Fruit fly (Drosophila melanogaster) whole organism, adult: Measurements from ENCODE around the gene Zip71B.

Experiments
- CG11617 ChIP-seq: fragments of 200-800 bp; sonication (Bioruptor generic); optimal IDR thresholded peaks from 2 replicates; lab custom pipeline; 2017; ENCODE audit warnings: mild to moderate bottlenecking, missing biosample characterization, missing genetic modification reagents, missing genetic modification characterization
- CG12768 ChIP-seq: fragments of 200-800 bp; sonication (Bioruptor generic); optimal IDR thresholded peaks from 2 replicates; lab custom pipeline; 2017; ENCODE audit warnings: missing biosample characterization, missing genetic modification characterization, mild to moderate bottlenecking, moderate library complexity, missing genetic modification reagents
- CG14711 ChIP-seq: fragments of 200-800 bp; sonication (Bioruptor generic); optimal IDR thresholded peaks from 2 replicates; lab custom pipeline; 2018; ENCODE audit warnings: missing biosample characterization, mild to moderate bottlenecking, missing genetic modification characterization, moderate library complexity
- CG1620 ChIP-seq: fragments of 200-800 bp; sonication (Bioruptor generic); optimal IDR thresholded peaks from 2 replicates; lab custom pipeline; 2016; ENCODE audit warnings: missing biosample characterization, missing genetic modification characterization
- CG33017 ChIP-seq: fragments of 200-800 bp; sonication (Bioruptor generic); optimal IDR thresholded peaks from 2 replicates; lab custom pipeline; 2018; ENCODE audit warnings: missing biosample characterization, mild to moderate bottlenecking, missing genetic modification characterization, moderate library complexity
- CG5204 ChIP-seq: fragments of 200-800 bp; sonication (Bioruptor generic); optimal IDR thresholded peaks from 2 replicates; lab custom pipeline; 2016; ENCODE audit warnings: missing biosample characterization, missing genetic modification characterization
- CG7045 ChIP-seq: fragments of 200-800 bp; sonication (Bioruptor generic); optimal IDR thresholded peaks from 2 replicates; lab custom pipeline; 2017; ENCODE audit warnings: missing biosample characterization, mild to moderate bottlenecking, missing genetic modification characterization
- CG7101 ChIP-seq: fragments of 200-800 bp; sonication (Bioruptor generic); optimal IDR thresholded peaks from 2 replicates; lab custom pipeline; 2018; ENCODE audit warnings: missing biosample characterization, mild to moderate bottlenecking, missing genetic modification characterization, moderate library complexity
- Clk ChIP-seq: fragments of 200-800 bp; sonication (Bioruptor generic); optimal IDR thresholded peaks from 2 replicates; lab custom pipeline; 2017; ENCODE audit warnings: missing biosample characterization, missing genetic modification characterization
- Crg-1 ChIP-seq: fragments of 200-800 bp; sonication (Bioruptor generic); optimal IDR thresholded peaks from 2 replicates; lab custom pipeline; 2016; ENCODE audit warnings: missing biosample characterization, missing genetic modification characterization
- Hr96 ChIP-seq: fragments of 200-800 bp; sonication (Bioruptor generic); optimal IDR thresholded peaks from 2 replicates; lab custom pipeline; 2016; ENCODE audit warnings: missing biosample characterization, missing genetic modification characterization
- Mnt ChIP-seq: fragments of 200-800 bp; sonication (Bioruptor generic); optimal IDR thresholded peaks from 2 replicates; lab custom pipeline; 2016; ENCODE audit warnings: missing biosample characterization, mild to moderate bottlenecking, missing genetic modification characterization
- bab1 ChIP-seq: fragments of 200-800 bp; sonication (Bioruptor generic); optimal IDR thresholded peaks from 3 replicates; lab custom pipeline; 2019; ENCODE audit warnings: missing biosample characterization, mild to moderate bottlenecking, missing genetic modification characterization, moderate library complexity
- cic ChIP-seq: fragments of 200-800 bp; sonication (Bioruptor generic); optimal IDR thresholded peaks from 2 replicates; lab custom pipeline; 2017; ENCODE audit warnings: missing biosample characterization, mild to moderate bottlenecking, missing genetic modification characterization, moderate library complexity
- cnc ChIP-seq, 2 experiments: fragments of >200 bp; optimal IDR thresholded peaks; 2 replicates each; lab custom pipeline; 2017
- kay ChIP-seq: fragments of 200-800 bp; sonication (Bioruptor generic); peaks from one replicate; lab custom pipeline; 2016; ENCODE audit warnings: missing biosample characterization, missing genetic modification characterization, borderline replicate concordance
- ovo ChIP-seq: fragments of 200-800 bp; sonication (Bioruptor generic); optimal IDR thresholded peaks from 2 replicates; lab custom pipeline; 2016; ENCODE audit warnings: missing biosample characterization, missing genetic modification characterization
- pad ChIP-seq: fragments of 200-800 bp; sonication (Bioruptor generic); optimal IDR thresholded peaks from 3 replicates; lab custom pipeline; 2017; ENCODE audit warnings: missing biosample characterization, missing genetic modification characterization, mild to moderate bottlenecking, moderate library complexity, missing genetic modification reagents
- tj ChIP-seq: fragments of 200-800 bp; sonication (Bioruptor generic); optimal IDR thresholded peaks from 3 replicates; lab custom pipeline; 2017; ENCODE audit warnings: missing biosample characterization, mild to moderate bottlenecking, missing genetic modification characterization, moderate library complexity
- toe ChIP-seq: fragments of 200-800 bp; sonication (Bioruptor generic); optimal IDR thresholded peaks from 2 replicates; lab custom pipeline; 2016; ENCODE audit warnings: missing biosample characterization, missing genetic modification characterization

Zip71B gene

DNA sequence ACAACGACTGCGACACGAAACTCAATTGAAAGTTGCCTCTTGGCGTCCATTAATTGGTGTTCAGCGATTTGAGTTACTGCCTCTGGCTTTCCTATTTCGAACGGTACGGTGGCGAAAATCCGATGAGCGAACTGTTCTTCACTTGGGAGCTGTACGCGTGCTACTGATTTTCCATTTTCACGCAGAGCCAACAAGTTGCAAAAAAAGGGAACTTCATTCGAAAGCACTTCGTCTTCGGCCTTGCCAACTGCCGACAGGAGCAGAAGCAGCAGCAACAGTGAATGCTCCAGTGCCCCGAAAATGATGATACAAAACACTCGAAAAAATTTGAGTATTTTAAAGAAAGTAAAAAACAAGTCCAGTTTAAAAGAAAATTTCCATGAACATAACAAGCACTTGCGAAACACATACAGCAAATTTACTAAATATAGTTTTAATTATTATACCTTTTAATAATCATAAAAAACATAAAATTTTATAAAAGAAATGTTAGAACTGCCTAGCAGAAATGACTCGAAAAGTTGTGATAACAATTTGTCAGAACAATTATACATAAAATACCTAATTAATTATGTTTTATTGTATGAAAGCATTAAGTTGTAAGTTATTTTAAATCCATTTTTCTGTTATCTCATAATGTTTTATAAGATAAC is 42.1 kb downstream of the Zip71B start:
- no peak for TF ChIP-seq Crg-1 (GFP tag; lab: Kevin White, UChicago)
- no peak for TF ChIP-seq ovo (GFP tag; lab: Kevin White, UChicago)
- no peak for TF ChIP-seq CG12768 (GFP tag; lab: Kevin White, UChicago)
- TF ChIP-seq pad (GFP tag; lab: Kevin White, UChicago): no peak
- no peak for TF ChIP-seq bab1 (GFP tag; lab: Kevin White, UChicago)
- no peak for TF ChIP-seq tj

DNA sequence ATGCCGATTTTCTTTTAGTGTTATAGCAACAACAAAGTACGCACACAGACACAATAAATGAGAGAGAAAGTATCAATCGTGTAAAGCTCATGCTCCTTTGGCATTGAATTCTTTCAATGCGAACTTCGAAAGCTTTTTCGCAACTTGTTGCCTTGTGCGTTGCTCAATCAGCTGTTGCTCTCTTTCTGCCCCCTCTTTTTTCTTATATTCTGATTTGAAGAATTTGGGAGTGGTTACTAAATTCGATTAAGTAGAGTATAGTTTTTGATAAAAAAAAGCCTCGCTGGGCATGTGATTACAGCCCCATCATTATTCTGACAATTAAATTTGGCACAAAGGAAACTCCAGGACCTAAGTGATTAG is 42.6 kb downstream of the Zip71B start:
- TF ChIP-seq toe (no peak), Hr96 (GFP tag; lab: Kevin White, UChicago) (no peak), kay (GFP tag; lab: Kevin White, UChicago) (no peak), CG7101 (tag; lab: Kevin White, UChicago) (no peak)

dm6 chr3L:15035585-15035984 is 43.5 kb downstream of the Zip71B start:
- no peak for TF ChIP-seq bab1 (GFP tag; lab: Kevin White, UChicago)

- TF ChIP-seq CG7045 (no peak), pad (GFP tag; lab: Kevin White, UChicago) (no peak), bab1 (GFP tag; lab: Kevin White, UChicago) (no peak), Hr96 (GFP tag; lab: Kevin White, UChicago) (no peak), CG12768 (GFP tag; lab: Kevin White, UChicago) (no peak), CG7101 (tag; lab: Kevin White, UChicago) (no peak), cnc (optimal IDR thresholded peaks at IDR 0.05; lab: Kevin White, UChicago) (no peak), Crg-1 (GFP tag; lab: Kevin White, UChicago) (no peak), CG33017 (tag; lab: Kevin White, UChicago) (no peak), Mnt (no peak), CG1620 (GFP tag; lab: Kevin White, UChicago) (no peak), Clk (no peak)
Measured at dm6 chr3L:15039510-15039909, 47.4 kb downstream of the Zip71B start.

- TF ChIP-seq CG7101 (tag; lab: Kevin White, UChicago) (no peak), CG12768 (GFP tag; lab: Kevin White, UChicago) (no peak), tj (no peak), bab1 (GFP tag; lab: Kevin White, UChicago) (no peak), Hr96 (GFP tag; lab: Kevin White, UChicago) (no peak), CG1620 (GFP tag; lab: Kevin White, UChicago) (no peak), CG7045 (no peak), ovo (GFP tag; lab: Kevin White, UChicago) (no peak), pad (GFP tag; lab: Kevin White, UChicago) (no peak), CG33017 (tag; lab: Kevin White, UChicago) (no peak)
Measured at dm6 chr3L:15040329-15040886, 48.3 kb downstream of the Zip71B start.

DNA sequence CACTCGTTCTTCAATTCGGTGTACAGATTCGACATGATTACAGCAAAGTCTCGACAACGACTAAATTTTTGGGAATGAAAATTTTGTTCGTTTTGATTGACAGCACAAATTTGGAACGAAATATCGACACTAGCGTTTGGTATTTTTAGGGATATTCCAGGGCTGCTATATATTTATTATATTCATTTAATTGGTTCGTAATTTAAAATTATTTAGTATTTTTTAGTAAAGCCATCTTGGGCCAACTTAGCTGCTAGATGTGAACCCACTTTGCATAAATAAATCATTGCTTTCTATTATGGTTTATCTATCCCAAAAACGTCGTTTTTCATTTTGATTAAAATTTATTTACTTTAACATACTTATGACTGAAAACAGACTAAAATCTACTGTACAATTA is 50.4 kb downstream of the Zip71B start, which contains the start of gene Rpn12R:
TSS of gene Rpn12R (minus strand) at position 101 of the 400 bp plus-strand sequence.
- TF ChIP-seq cnc (optimal IDR thresholded peaks at IDR 0.05; lab: Kevin White, UChicago): no peak
- no peak for TF ChIP-seq Clk
- TF ChIP-seq kay (GFP tag; lab: Kevin White, UChicago): no peak
- TF ChIP-seq CG1620 (GFP tag; lab: Kevin White, UChicago): no peak
- no peak for TF ChIP-seq pad (GFP tag; lab: Kevin White, UChicago)
- TF ChIP-seq toe: no peak
- no peak for TF ChIP-seq CG7101 (tag; lab: Kevin White, UChicago)
- TF ChIP-seq CG7045: no peak

DNA sequence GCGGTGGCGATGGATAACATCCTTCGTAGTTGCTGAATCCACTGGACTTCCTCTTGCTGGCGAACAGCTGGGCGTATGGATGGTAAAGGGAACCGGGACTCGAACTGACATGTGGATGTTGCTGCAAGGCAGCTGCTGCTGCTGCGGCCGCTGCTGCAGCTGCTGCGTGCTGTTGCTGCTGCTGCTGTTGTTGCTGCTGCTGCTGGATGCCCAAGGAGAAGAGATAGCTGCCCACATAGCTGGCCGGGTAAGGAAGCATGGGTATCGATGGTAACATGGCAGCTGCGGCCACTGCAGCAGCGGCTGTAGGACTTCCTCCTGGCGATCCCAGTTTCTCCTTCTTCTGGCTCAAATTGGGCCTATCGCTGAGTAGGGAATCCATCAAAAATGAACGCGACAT is 51.4 kb downstream of the Zip71B start:
- TF ChIP-seq bab1 (GFP tag; lab: Kevin White, UChicago) (no peak), Clk (no peak), Hr96 (GFP tag; lab: Kevin White, UChicago) (no peak), cic (GFP tag; lab: Kevin White, UChicago) (no peak), tj (no peak), CG11617 (GFP tag; lab: Kevin White, UChicago) (no peak), CG1620 (GFP tag; lab: Kevin White, UChicago) (no peak), cnc (optimal IDR thresholded peaks at IDR 0.05; lab: Kevin White, UChicago) (no peak), CG14711 (tag; lab: Kevin White, UChicago) (no peak)

DNA sequence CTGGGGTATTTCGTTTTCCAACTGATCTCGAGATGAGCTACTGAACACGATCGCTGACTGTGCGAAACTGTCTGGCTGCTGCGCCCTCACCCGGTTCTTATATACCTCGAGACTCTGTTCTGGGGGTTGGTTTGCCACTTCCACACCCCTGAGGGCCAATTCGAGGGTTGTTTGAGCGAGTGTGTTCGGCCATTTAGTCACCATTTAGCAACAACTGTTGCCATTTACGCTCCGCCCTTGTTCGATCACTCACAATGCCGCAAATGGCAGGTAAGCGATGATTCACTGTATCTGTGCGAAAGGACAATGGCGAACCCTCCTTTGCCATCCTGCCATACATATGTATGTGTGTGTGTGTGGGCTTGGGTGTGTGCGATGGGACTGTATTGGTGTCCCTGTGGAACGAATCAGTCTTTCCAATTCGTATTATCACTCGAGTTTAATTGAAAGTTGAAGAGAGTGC is 51.8 kb downstream of the Zip71B start, which contains the start of gene ind:
TSS of gene ind (minus strand) at position 51 of the 463 bp plus-strand sequence.
- no peak for TF ChIP-seq CG5204 (GFP tag; lab: Kevin White, UChicago)
- TF ChIP-seq CG33017 (tag; lab: Kevin White, UChicago): no peak
- TF ChIP-seq kay (GFP tag; lab: Kevin White, UChicago): no peak
- no peak for TF ChIP-seq ovo (GFP tag; lab: Kevin White, UChicago)
- TF ChIP-seq Clk: no peak
- no peak for TF ChIP-seq CG7045
- TF ChIP-seq CG7101 (tag; lab: Kevin White, UChicago): no peak
